Worm (Caenorhabditis elegans): ENCODE data around the gene srw-90.
"Not testable (repeated sequence)": the region's sequence is repeated elsewhere in the genome, so short reads cannot be mapped to it uniquely, and the experiment has no call there.

Gene srw-90

ce11 chrV:1678228-1678627, 23.6 kb upstream of the srw-90 start, which contains the start of gene srw-98:
TSS of gene srw-98 (minus strand) at chrV:1678328.
- TF ChIP-seq M03D4.4 (tag; optimal IDR thresholded peaks at IDR 0.05) = no peak

DNA sequence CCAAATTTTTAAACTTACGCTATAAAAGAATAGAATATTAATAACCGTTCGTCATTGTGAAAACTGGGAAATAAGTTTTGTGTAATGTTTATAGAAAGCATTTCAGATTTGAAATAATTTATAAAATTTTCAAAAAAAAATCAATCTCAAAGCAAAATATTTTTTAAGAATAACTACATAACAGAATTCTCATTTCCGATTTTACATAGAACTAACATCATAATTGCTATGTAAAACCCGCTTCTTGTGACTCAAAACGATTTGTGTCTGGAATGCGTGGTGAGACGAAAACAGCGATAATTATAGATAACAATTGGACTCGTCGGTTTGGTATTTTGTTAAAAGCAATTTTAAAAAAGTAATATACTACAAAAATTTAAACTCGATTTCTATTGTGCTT, 21.1 kb upstream of the srw-90 start, which contains the start of gene srw-91:
TSS of gene srw-91 (minus strand) at position 101 of the 400 bp plus-strand sequence.
- TF ChIP-seq drap-1 (GFP tag; optimal IDR thresholded peaks at IDR 0.05) (no peak), hlh-1 (tag; optimal IDR thresholded peaks at IDR 0.05) (no peak), lin-32 (GFP tag; optimal IDR thresholded peaks at IDR 0.05) (no peak), ham-2 (GFP tag; optimal IDR thresholded peaks at IDR 0.05) (no peak), nhr-2 (tag; optimal IDR thresholded peaks at IDR 0.05) (no peak), unc-120 (tag; optimal IDR thresholded peaks at IDR 0.05; ENCODE audit: poor library complexity, severe bottlenecking) (no peak), unc-39 (tag; optimal IDR thresholded peaks at IDR 0.05) (no peak), zip-8 (tag; optimal IDR thresholded peaks at IDR 0.05) (no peak), pha-4 (tag; optimal IDR thresholded peaks at IDR 0.05) (no peak), flh-1 (GFP tag; optimal IDR thresholded peaks at IDR 0.05) (no peak), mls-2 (tag; optimal IDR thresholded peaks at IDR 0.05) (no peak), elt-1 (tag; optimal IDR thresholded peaks at IDR 0.05; ENCODE audit: borderline replicate concordance, insufficient read depth) (no peak), nhr-237 (tag; optimal IDR thresholded peaks at IDR 0.05) (no peak), ceh-39 (tag; optimal IDR thresholded peaks at IDR 0.05) (no peak), lin-13 (tag; optimal IDR thresholded peaks at IDR 0.05) (no peak), M03D4.4 (tag; optimal IDR thresholded peaks at IDR 0.05) (no peak), mep-1 (tag; optimal IDR thresholded peaks at IDR 0.05) (no peak), ces-1 (GFP tag; optimal IDR thresholded peaks at IDR 0.05) (no peak), unc-62 (GFP tag; optimal IDR thresholded peaks at IDR 0.05) (no peak), bed-3 (GFP tag; optimal IDR thresholded peaks at IDR 0.05) (no peak)

DNA sequence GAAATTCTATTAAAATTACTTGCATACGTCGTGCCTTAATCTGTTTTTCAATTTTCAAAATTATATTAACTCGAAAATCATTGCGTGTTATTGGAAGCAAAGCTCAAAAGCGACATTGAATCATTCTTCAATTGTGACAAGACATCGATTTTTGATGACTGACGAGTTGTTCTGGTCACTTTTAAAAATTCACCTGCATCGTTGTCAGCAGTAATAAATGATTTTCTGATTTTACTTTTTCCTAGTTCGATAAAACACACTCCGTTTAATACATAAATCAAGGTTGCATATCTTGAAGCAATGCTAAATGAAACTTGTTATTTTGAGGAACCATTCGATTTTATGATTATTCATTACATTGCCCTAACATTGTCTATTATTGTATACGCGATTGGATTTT, 19.6 kb upstream of the srw-90 start, which contains the start of gene srh-3:
TSS of gene srh-3 (plus strand) at position 301 of the 400 bp plus-strand sequence.
- no peak for TF ChIP-seq unc-120 (tag; optimal IDR thresholded peaks at IDR 0.05; ENCODE audit: poor library complexity, severe bottlenecking)

- TF ChIP-seq elt-3 (tag; optimal IDR thresholded peaks at IDR 0.05) (no peak), mep-1 (tag; optimal IDR thresholded peaks at IDR 0.05) (no peak), elt-1 (tag; optimal IDR thresholded peaks at IDR 0.05; ENCODE audit: borderline replicate concordance, insufficient read depth) (no peak), lin-13 (tag; optimal IDR thresholded peaks at IDR 0.05) (no peak), nhr-28 (tag; optimal IDR thresholded peaks at IDR 0.05) (no peak), zip-8 (tag; optimal IDR thresholded peaks at IDR 0.05) (no peak), mab-5 (tag; optimal IDR thresholded peaks at IDR 0.05) (no peak), tbx-8 (GFP tag; optimal IDR thresholded peaks at IDR 0.05) (no peak), nhr-76 (tag; optimal IDR thresholded peaks at IDR 0.05) (no peak)
Measured at ce11 chrV:1685328-1685727, 16.5 kb upstream of the srw-90 start, which contains the start of gene srh-5. TSS of gene srh-5 (plus strand) at chrV:1685628.

DNA sequence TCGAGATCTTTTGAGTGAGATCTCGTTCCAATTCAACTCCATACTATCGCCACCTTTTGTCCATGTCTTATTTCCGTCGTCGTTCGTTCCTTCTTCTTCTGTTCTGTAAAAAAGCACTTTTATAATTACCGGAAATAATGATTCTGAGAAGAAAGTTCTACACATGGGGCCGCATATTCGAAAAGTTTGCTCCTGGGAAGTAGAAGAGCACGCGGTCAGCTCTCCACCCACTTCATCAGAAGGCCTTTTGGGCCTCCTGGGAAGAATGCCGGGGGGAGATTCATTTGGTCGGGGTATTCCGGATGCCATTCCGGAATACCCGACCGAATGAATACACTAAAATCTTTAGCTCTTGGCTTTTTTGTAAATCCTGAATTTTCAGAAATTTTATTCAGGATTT, 9.4 kb upstream of the srw-90 start, which contains the start of gene Y46H3C.5:
TSS of gene Y46H3C.5 (minus strand) at position 2 of the 400 bp plus-strand sequence.
- TF ChIP-seq mls-2 (tag; optimal IDR thresholded peaks at IDR 0.05); snpc-4 (tag; optimal IDR thresholded peaks at IDR 0.05); drap-1 (GFP tag; optimal IDR thresholded peaks at IDR 0.05): not testable (repeated sequence)

ce11 chrV:1693876-1694275, 8.0 kb upstream of the srw-90 start, which contains the start of gene Y46H3C.7:
TSS of gene Y46H3C.7 (minus strand) at chrV:1694022.
- TF ChIP-seq zip-8 (tag; optimal IDR thresholded peaks at IDR 0.05); mab-5 (tag; optimal IDR thresholded peaks at IDR 0.05); elt-1 (tag; optimal IDR thresholded peaks at IDR 0.05; ENCODE audit: borderline replicate concordance, insufficient read depth): not testable (repeated sequence)

DNA sequence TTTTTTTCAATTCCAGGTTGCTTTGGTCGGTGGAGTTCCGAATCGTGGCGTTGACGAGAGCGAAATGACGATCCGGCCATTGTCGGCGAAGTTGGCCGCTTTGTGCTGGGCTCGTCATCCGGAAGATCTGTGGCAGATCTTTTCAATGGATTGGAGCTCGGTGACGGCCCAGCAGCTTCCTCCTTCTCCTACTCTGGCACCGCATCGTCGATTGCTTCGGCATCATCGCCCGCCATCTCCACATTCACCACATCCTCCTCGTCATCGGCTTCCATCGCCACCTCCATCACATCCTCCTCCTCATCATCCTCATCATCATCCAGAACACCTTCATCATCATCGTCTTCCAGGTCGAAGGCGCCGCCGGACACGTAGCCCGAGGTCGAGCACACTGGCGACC, 3.5 kb upstream of the srw-90 start:
- no peak for TF ChIP-seq ceh-43 (GFP tag; optimal IDR thresholded peaks at IDR 0.05)

Data from whole organism, mixed stage, embryonic.